Worm (Caenorhabditis elegans) whole organism, midembryonic: ENCODE data around the gene F55B11.6.

Source experiments
- T22C8.4 ChIP-seq: fragments of 200-800 bp; sonication (Bioruptor generic); IDR thresholded peaks from 2 replicates; pipeline ENCODE4 v1.3.6; 2022; ENCODE audit warnings: missing genetic modification characterization, missing compliant biosample characterization
- cog-1 ChIP-seq: sonication (generic microtip); optimal IDR thresholded peaks from 2 replicates; lab custom pipeline; 2016; ENCODE audit warnings: missing genetic modification characterization, missing compliant biosample characterization
- flt-1 ChIP-seq: fragments of 200-800 bp; sonication (Bioruptor generic); IDR thresholded peaks from 2 replicates; pipeline ENCODE4 v1.3.6; 2022; ENCODE audit warnings: missing genetic modification characterization, missing compliant biosample characterization
- klf-2 ChIP-seq: fragments of 200-800 bp; sonication (Bioruptor generic); conservative IDR thresholded peaks from 2 replicates; pipeline ENCODE4 v1.3.6; 2022; ENCODE audit warnings: missing genetic modification reagents, missing genetic modification characterization, missing compliant biosample characterization
- med-1 ChIP-seq: sonication (generic microtip); optimal IDR thresholded peaks from 2 replicates; lab custom pipeline; 2017; ENCODE audit warnings: missing genetic modification characterization, mild to moderate bottlenecking, missing compliant biosample characterization, antibody characterized with exemption, missing genetic modification reagents; ENCODE audit not compliant: insufficient read depth
- ref-1 ChIP-seq: fragments of 200-800 bp; sonication (Bioruptor generic); conservative IDR thresholded peaks from 2 replicates; pipeline ENCODE4 v1.3.6; 2022; ENCODE audit warnings: missing genetic modification reagents, missing genetic modification characterization, missing compliant biosample characterization
- tab-1 ChIP-seq: fragments of 200-800 bp; sonication (Bioruptor generic); IDR thresholded peaks from 2 replicates; pipeline ENCODE4 v1.3.6; 2022; ENCODE audit warnings: missing genetic modification characterization, missing compliant biosample characterization
- ztf-23 ChIP-seq: fragments of 200-800 bp; sonication (Bioruptor generic); IDR thresholded peaks from 2 replicates; pipeline ENCODE4 v1.3.6; 2022; ENCODE audit warnings: missing genetic modification reagents, missing genetic modification characterization, missing compliant biosample characterization
- ztf-29 ChIP-seq: fragments of 200-800 bp; sonication (Bioruptor generic); IDR thresholded peaks from 2 replicates; pipeline ENCODE4 v1.3.6; 2022; ENCODE audit warnings: missing genetic modification reagents, missing genetic modification characterization, missing compliant biosample characterization

Gene F55B11.6

ce11 chrIV:14394812-14395211 lies 22.2 kb downstream of the F55B11.6 start:
- TF ChIP-seq med-1 (GFP tag; lab: Kevin White, UChicago) (no peak), ztf-29 (no peak), flt-1 (no peak)

- TF ChIP-seq T22C8.4 (GFP tag; lab: Robert Waterston, UW) (no peak), cog-1 (no peak), tab-1 (GFP tag; lab: Robert Waterston, UW) (no peak), klf-2 (GFP tag; lab: Robert Waterston, UW) (no peak), ztf-29 (no peak), ztf-23 (no peak)
Measured at ce11 chrIV:14393838-14394237, 23.2 kb downstream of the F55B11.6 start, which contains the start of gene clc-8. Gene clc-8, plus strand, starts transcription at chrIV:14394138.

ce11 chrIV:14391746-14392145 lies 25.3 kb downstream of the F55B11.6 start:
- no peak for TF ChIP-seq T22C8.4 (GFP tag; lab: Robert Waterston, UW)
- no peak for TF ChIP-seq flt-1
- TF ChIP-seq ref-1 = no peak
- TF ChIP-seq cog-1 = no peak
- TF ChIP-seq tab-1 (GFP tag; lab: Robert Waterston, UW) = no peak
- TF ChIP-seq klf-2 (GFP tag; lab: Robert Waterston, UW) = no peak
- TF ChIP-seq ztf-29 = no peak
- no peak for TF ChIP-seq ztf-23

ce11 chrIV:14391268-14391667 lies 25.8 kb downstream of the F55B11.6 start:
- no peak for TF ChIP-seq med-1 (GFP tag; lab: Kevin White, UChicago)
- no peak for TF ChIP-seq tab-1 (GFP tag; lab: Robert Waterston, UW)

DNA sequence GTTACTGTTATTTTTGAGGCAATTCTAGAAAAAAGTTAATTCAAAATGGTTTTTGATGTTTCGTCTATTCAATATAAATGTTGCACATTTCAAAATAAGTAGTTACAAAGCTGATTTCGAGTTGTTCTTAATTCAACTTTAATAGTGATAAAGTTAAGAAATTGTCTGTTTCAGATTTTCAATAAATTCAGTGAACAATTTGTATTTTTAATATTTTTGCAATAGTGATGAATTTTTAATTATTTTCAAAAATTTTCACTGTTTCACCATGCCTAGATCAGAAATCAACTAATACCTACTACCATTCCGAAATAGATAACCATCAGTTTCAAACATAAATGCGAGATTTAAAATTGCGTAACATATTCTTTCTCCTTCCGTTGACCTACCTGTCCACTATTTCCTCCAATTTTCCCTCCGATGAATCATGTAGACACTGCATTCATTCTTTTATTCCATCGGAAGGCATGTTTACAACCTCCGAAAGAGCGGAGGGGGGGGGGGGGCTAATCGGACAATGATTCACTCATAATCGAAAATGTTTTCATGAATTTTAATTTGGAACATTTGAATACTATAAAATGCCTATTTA lies 26.9 kb downstream of the F55B11.6 start:
- TF ChIP-seq klf-2 (GFP tag; lab: Robert Waterston, UW) (no peak), ztf-23 (no peak), cog-1 (no peak), ztf-29 (no peak), T22C8.4 (GFP tag; lab: Robert Waterston, UW) (no peak), ref-1 (no peak), med-1 (GFP tag; lab: Kevin White, UChicago) (no peak), flt-1 (no peak), tab-1 (GFP tag; lab: Robert Waterston, UW) (no peak)

DNA sequence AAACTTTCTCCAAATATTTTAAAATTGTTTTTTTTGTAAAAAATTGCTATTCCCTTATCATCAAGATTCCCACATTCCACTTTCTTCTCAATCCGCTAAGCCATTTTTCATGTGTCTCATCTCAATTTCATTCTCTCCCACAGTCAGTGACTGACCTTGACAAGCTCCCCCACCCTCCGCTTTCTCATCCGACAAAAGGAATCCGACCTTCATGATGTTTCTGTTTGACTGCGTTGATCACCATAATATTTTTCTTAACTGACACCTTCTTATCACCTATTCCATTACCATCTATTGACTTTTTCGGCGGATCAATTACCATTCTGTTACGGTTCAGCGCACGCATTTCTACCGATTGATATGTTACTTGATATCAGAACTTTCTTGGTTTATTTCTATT lies 28.0 kb downstream of the F55B11.6 start:
- TF ChIP-seq ztf-23 (no peak), med-1 (GFP tag; lab: Kevin White, UChicago) (no peak), flt-1 (no peak), ref-1 (no peak), ztf-29 (no peak), tab-1 (GFP tag; lab: Robert Waterston, UW) (no peak), klf-2 (GFP tag; lab: Robert Waterston, UW) (no peak), T22C8.4 (GFP tag; lab: Robert Waterston, UW) (no peak), cog-1 (no peak)

- no peak for TF ChIP-seq med-1 (GFP tag; lab: Kevin White, UChicago)
- TF ChIP-seq ref-1 = no peak
- TF ChIP-seq T22C8.4 (GFP tag; lab: Robert Waterston, UW) = no peak
- no peak for TF ChIP-seq ztf-23
- no peak for TF ChIP-seq cog-1
- no peak for TF ChIP-seq tab-1 (GFP tag; lab: Robert Waterston, UW)
- TF ChIP-seq klf-2 (GFP tag; lab: Robert Waterston, UW) = no peak
- TF ChIP-seq ztf-29 = no peak
- no peak for TF ChIP-seq flt-1
Measured at ce11 chrIV:14387766-14388553, 29.1 kb downstream of the F55B11.6 start.

DNA sequence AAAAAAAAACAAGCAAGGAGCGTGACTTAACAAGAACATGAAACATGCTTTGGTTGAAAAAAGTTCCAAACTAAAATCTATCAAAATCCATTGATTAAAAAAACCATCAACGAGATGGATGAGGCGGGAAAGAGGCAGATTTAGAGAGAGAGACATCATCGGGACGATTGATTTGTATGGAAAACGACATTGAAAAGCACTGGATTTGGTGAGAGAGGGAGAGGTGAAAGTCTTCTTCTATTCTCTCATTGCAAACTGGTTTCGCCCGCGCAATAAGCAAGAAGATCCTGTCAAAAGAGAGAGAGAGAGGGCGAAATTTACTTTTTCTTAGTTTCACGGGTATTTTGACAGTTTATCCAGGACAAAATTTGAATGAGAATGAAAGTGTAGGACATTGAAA lies 31.9 kb downstream of the F55B11.6 start:
- TF ChIP-seq ztf-29 (no peak), cog-1 (no peak), klf-2 (GFP tag; lab: Robert Waterston, UW) (no peak), tab-1 (GFP tag; lab: Robert Waterston, UW) (no peak), T22C8.4 (GFP tag; lab: Robert Waterston, UW) (no peak), med-1 (GFP tag; lab: Kevin White, UChicago) (no peak), ref-1 (no peak), ztf-23 (no peak), flt-1 (no peak)

DNA sequence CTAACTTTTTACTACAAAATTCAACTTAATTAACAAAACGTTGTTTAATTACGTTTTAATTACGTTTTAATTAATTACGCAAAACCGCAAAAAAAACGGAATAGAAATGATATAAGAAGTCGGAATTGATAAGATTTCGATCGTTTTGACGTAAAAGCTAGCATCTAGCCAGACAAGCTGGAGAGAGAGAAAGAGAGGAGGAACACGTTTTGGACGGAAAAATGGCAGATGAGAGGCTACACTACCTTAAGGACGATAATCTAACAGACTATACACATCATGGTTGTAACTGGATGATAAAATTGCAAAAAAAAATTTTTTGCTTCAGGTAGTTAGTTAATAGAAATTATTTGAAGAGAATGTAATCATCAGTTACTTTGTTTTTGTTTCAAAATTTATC lies 32.8 kb downstream of the F55B11.6 start:
- TF ChIP-seq klf-2 (GFP tag; lab: Robert Waterston, UW) = no peak
- no peak for TF ChIP-seq ref-1
- no peak for TF ChIP-seq med-1 (GFP tag; lab: Kevin White, UChicago)
- TF ChIP-seq T22C8.4 (GFP tag; lab: Robert Waterston, UW) = no peak
- no peak for TF ChIP-seq tab-1 (GFP tag; lab: Robert Waterston, UW)
- no peak for TF ChIP-seq ztf-29
- no peak for TF ChIP-seq ztf-23
- TF ChIP-seq flt-1 = no peak
- TF ChIP-seq cog-1 = no peak

DNA sequence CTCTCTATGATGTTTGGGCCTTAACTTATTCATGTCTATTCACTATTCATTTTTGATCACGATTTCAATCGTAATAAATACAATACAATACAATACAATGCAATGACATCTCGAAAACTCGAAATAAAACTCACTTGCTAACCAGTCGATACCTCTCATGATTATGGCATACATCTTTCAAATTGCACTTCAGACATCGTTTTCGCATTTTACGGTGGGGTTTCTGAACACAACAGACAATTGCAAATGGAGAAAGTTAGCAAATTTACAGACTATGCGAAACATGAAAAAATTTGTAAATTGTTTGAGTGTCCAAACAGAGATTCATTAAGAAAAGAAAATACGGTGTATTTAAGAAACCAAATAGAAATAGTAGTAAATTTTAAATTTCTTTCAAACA lies 33.6 kb downstream of the F55B11.6 start, which contains the start of gene paqr-3:
TSS of gene paqr-3 (minus strand) at position 210 of the 400 bp plus-strand sequence.
- no peak for TF ChIP-seq med-1 (GFP tag; lab: Kevin White, UChicago)
- TF ChIP-seq ref-1 = no peak
- TF ChIP-seq klf-2 (GFP tag; lab: Robert Waterston, UW) = no peak
- no peak for TF ChIP-seq cog-1
- no peak for TF ChIP-seq flt-1
- TF ChIP-seq T22C8.4 (GFP tag; lab: Robert Waterston, UW) = no peak
- no peak for TF ChIP-seq tab-1 (GFP tag; lab: Robert Waterston, UW)
- TF ChIP-seq ztf-29 = no peak
- no peak for TF ChIP-seq ztf-23
